Worm (Caenorhabditis elegans): ENCODE data around the gene F47E1.20.
A peak's percentile ranks its signal among the peaks of the same experiment; 100 is the strongest.

Gene F47E1.20

ce11 chrX:9062523-9062922 is 13.8 kb downstream of the F47E1.20 start, which contains the start of gene F47E1.4:
Gene F47E1.4 (plus strand): TSS chrX:9062823.
- TF ChIP-seq pha-2 (tag; optimal IDR thresholded peaks at IDR 0.05): no peak
- TF ChIP-seq ceh-6 (GFP tag; optimal IDR thresholded peaks at IDR 0.05): no peak
- no peak for TF ChIP-seq ceh-2 (tag; optimal IDR thresholded peaks at IDR 0.05)
- TF ChIP-seq pqm-1 (tag; optimal IDR thresholded peaks at IDR 0.05): no peak
- no peak for TF ChIP-seq unc-86 (tag; optimal IDR thresholded peaks at IDR 0.05)
- TF ChIP-seq ttx-3 (tag; optimal IDR thresholded peaks at IDR 0.05): no peak
- no peak for TF ChIP-seq gmeb-2 (tag; optimal IDR thresholded peaks at IDR 0.05)
- TF ChIP-seq ceh-18 (tag; optimal IDR thresholded peaks at IDR 0.05): no peak
- TF ChIP-seq ceh-9 (tag; optimal IDR thresholded peaks at IDR 0.05): no peak
- TF ChIP-seq unc-3 (GFP tag; conservative IDR thresholded peaks at IDR 0.05): no peak
- TF ChIP-seq unc-3 (tag; optimal IDR thresholded peaks at IDR 0.05): no peak
- no peak for TF ChIP-seq hlh-8 (tag; optimal IDR thresholded peaks at IDR 0.05)
- TF ChIP-seq eyg-1 (tag; optimal IDR thresholded peaks at IDR 0.05): no peak

- no peak for TF ChIP-seq hlh-15 (tag; optimal IDR thresholded peaks at IDR 0.05)
- TF ChIP-seq unc-86 (tag; optimal IDR thresholded peaks at IDR 0.05): no peak
- no peak for TF ChIP-seq ref-2 (tag; optimal IDR thresholded peaks at IDR 0.05)
- no peak for TF ChIP-seq pat-9 (tag; optimal IDR thresholded peaks at IDR 0.05)
- no peak for TF ChIP-seq fkh-10 (GFP tag; optimal IDR thresholded peaks at IDR 0.05)
- no peak for TF ChIP-seq ceh-22 (tag; optimal IDR thresholded peaks at IDR 0.05)
- no peak for TF ChIP-seq Y22D7AL.16 (tag; optimal IDR thresholded peaks at IDR 0.05)
- no peak for TF ChIP-seq nhr-11 (tag; optimal IDR thresholded peaks at IDR 0.05)
- TF ChIP-seq odd-2 (tag; optimal IDR thresholded peaks at IDR 0.05): no peak
- no peak for TF ChIP-seq ceh-31 (tag; optimal IDR thresholded peaks at IDR 0.05)
- TF ChIP-seq dmd-4 (tag; optimal IDR thresholded peaks at IDR 0.05; ENCODE audit: borderline replicate concordance): no peak
- no peak for TF ChIP-seq ama-1 (optimal IDR thresholded peaks at IDR 0.05)
- no peak for TF ChIP-seq ceh-30 (tag; optimal IDR thresholded peaks at IDR 0.05)
- no peak for TF ChIP-seq hlh-13 (GFP tag; optimal IDR thresholded peaks at IDR 0.05)
- TF ChIP-seq pha-4 (tag; optimal IDR thresholded peaks at IDR 0.05): no peak
- TF ChIP-seq tbx-2 (tag; optimal IDR thresholded peaks at IDR 0.05): no peak
- no peak for TF ChIP-seq fkh-6 (tag; optimal IDR thresholded peaks at IDR 0.05)
- TF ChIP-seq nhr-232 (tag; optimal IDR thresholded peaks at IDR 0.05): no peak
Measured at ce11 chrX:9063439-9063838, 14.7 kb downstream of the F47E1.20 start.

ce11 chrX:9067230-9067822 is 18.6 kb downstream of the F47E1.20 start:
- TF ChIP-seq ceh-24 (tag; optimal IDR thresholded peaks at IDR 0.05) (no peak), tbx-7 (tag; optimal IDR thresholded peaks at IDR 0.05) (no peak), ceh-31 (tag; optimal IDR thresholded peaks at IDR 0.05) (no peak), mec-3 (tag; optimal IDR thresholded peaks at IDR 0.05; ENCODE audit: borderline replicate concordance) (no peak), K02D7.2 (tag; optimal IDR thresholded peaks at IDR 0.05) (no peak), ttx-3 (tag; optimal IDR thresholded peaks at IDR 0.05) (no peak), ahr-1 (tag; optimal IDR thresholded peaks at IDR 0.05) (no peak)

ce11 chrX:9068075-9068474 is 19.3 kb downstream of the F47E1.20 start:
- TF ChIP-seq unc-55 (GFP tag; optimal IDR thresholded peaks at IDR 0.05): peak; percentile 60
- no peak for TF ChIP-seq ref-2 (tag; optimal IDR thresholded peaks at IDR 0.05)
- TF ChIP-seq rnt-1 (tag; optimal IDR thresholded peaks at IDR 0.05): peak; percentile 17
- peak; percentile 11 for TF ChIP-seq ceh-2 (tag; optimal IDR thresholded peaks at IDR 0.05)
- no peak for TF ChIP-seq elt-2 (tag; optimal IDR thresholded peaks at IDR 0.05)
- TF ChIP-seq pag-3 (tag; optimal IDR thresholded peaks at IDR 0.05; ENCODE audit: borderline replicate concordance): no peak
- TF ChIP-seq elt-4 (tag; optimal IDR thresholded peaks at IDR 0.05): no peak
- TF ChIP-seq hlh-13 (GFP tag; optimal IDR thresholded peaks at IDR 0.05): no peak
- TF ChIP-seq C38D4.7 (GFP tag; optimal IDR thresholded peaks at IDR 0.05): no peak
- TF ChIP-seq lin-11 (tag; optimal IDR thresholded peaks at IDR 0.05): no peak
- no peak for TF ChIP-seq K02D7.2 (tag; optimal IDR thresholded peaks at IDR 0.05)
- no peak for TF ChIP-seq che-1 (tag; optimal IDR thresholded peaks at IDR 0.05)
- no peak for TF ChIP-seq ceh-22 (tag; optimal IDR thresholded peaks at IDR 0.05)
- no peak for TF ChIP-seq T23F11.4 (GFP tag; optimal IDR thresholded peaks at IDR 0.05)
- TF ChIP-seq fkh-6 (tag; optimal IDR thresholded peaks at IDR 0.05): no peak
- TF ChIP-seq pqm-1 (tag; optimal IDR thresholded peaks at IDR 0.05): no peak
- no peak for TF ChIP-seq C08G9.2 (tag; optimal IDR thresholded peaks at IDR 0.05)
- no peak for TF ChIP-seq nhr-11 (tag; optimal IDR thresholded peaks at IDR 0.05)
- no peak for TF ChIP-seq K09A11.1 (tag; optimal IDR thresholded peaks at IDR 0.05; ENCODE audit: insufficient read depth)
- no peak for TF ChIP-seq tbx-7 (tag; optimal IDR thresholded peaks at IDR 0.05)
- TF ChIP-seq zip-5 (tag; optimal IDR thresholded peaks at IDR 0.05): no peak
- no peak for TF ChIP-seq hlh-8 (tag; optimal IDR thresholded peaks at IDR 0.05)
- TF ChIP-seq Y22D7AL.16 (tag; optimal IDR thresholded peaks at IDR 0.05): no peak
- TF ChIP-seq madf-2 (tag; optimal IDR thresholded peaks at IDR 0.05): no peak

Measured in whole organism, late embryonic.